Worm (Caenorhabditis elegans) whole organism, late embryonic: ENCODE measurements around the gene faah-4.
A peak's percentile ranks its signal among the peaks of the same experiment; 100 is the strongest.

Experiments
- C38D4.7 ChIP-seq: fragments of 200-800 bp; sonication (Bioruptor generic); optimal IDR thresholded peaks from 2 replicates; lab custom pipeline; 2018; ENCODE audit warnings: mild to moderate bottlenecking, missing genetic modification characterization, moderate library complexity, missing compliant biosample characterization
- F13H6.1 ChIP-seq: sonication (generic microtip); optimal IDR thresholded peaks from 2 replicates; lab custom pipeline; 2016; ENCODE audit warnings: missing genetic modification characterization, missing compliant biosample characterization
- K02D7.2 ChIP-seq: sonication (generic microtip); optimal IDR thresholded peaks from 2 replicates; lab custom pipeline; 2017; ENCODE audit warnings: mild to moderate bottlenecking, missing genetic modification characterization, missing compliant biosample characterization
- Y22D7AL.16 ChIP-seq: sonication (generic microtip); optimal IDR thresholded peaks from 2 replicates; lab custom pipeline; 2016; ENCODE audit warnings: missing genetic modification characterization, missing compliant biosample characterization
- ahr-1 ChIP-seq: sonication (generic microtip); optimal IDR thresholded peaks from 2 replicates; lab custom pipeline; 2016; ENCODE audit warnings: missing genetic modification characterization, missing compliant biosample characterization
- ama-1 ChIP-seq: fragments of 150-350 bp; optimal IDR thresholded peaks from 2 replicates; lab custom pipeline; 2014
- ceh-14 ChIP-seq: sonication (generic microtip); optimal IDR thresholded peaks from 2 replicates; lab custom pipeline; 2016; ENCODE audit warnings: missing genotype, missing genetic modification characterization, missing compliant biosample characterization
- ceh-18 ChIP-seq: sonication (generic microtip); optimal IDR thresholded peaks from 2 replicates; lab custom pipeline; 2016; ENCODE audit warnings: missing genetic modification characterization, missing compliant biosample characterization
- ceh-19 ChIP-seq: fragments of 200-800 bp; sonication (Bioruptor generic); optimal IDR thresholded peaks from 2 replicates; lab custom pipeline; 2018; ENCODE audit warnings: mild to moderate bottlenecking, missing genetic modification characterization, missing compliant biosample characterization
- ceh-2 ChIP-seq: sonication (generic microtip); optimal IDR thresholded peaks from 2 replicates; lab custom pipeline; 2016; ENCODE audit warnings: missing genotype, missing genetic modification characterization, missing compliant biosample characterization
- ceh-30 ChIP-seq: fragments of 150-350 bp; optimal IDR thresholded peaks from 2 replicates; lab custom pipeline; 2014; ENCODE audit warnings: missing biosample characterization, missing genetic modification characterization
- ceh-34 ChIP-seq: sonication (generic microtip); optimal IDR thresholded peaks from 2 replicates; lab custom pipeline; 2016; ENCODE audit warnings: mild to moderate bottlenecking, missing genetic modification characterization, missing compliant biosample characterization
- ceh-48 ChIP-seq: sonication (generic microtip); optimal IDR thresholded peaks from 2 replicates; lab custom pipeline; 2016; ENCODE audit warnings: missing genetic modification characterization, inconsistent platforms, missing compliant biosample characterization
- che-1 ChIP-seq: sonication (generic microtip); optimal IDR thresholded peaks from 2 replicates; lab custom pipeline; 2016; ENCODE audit warnings: mild to moderate bottlenecking, missing genetic modification characterization, missing compliant biosample characterization
- dve-1 ChIP-seq: sonication (generic microtip); optimal IDR thresholded peaks from 2 replicates; lab custom pipeline; 2017; ENCODE audit warnings: antibody characterized with exemption, mild to moderate bottlenecking, missing genetic modification characterization, missing compliant biosample characterization
- elt-2 ChIP-seq: sonication (generic microtip); optimal IDR thresholded peaks from 2 replicates; lab custom pipeline; 2016; ENCODE audit warnings: missing genetic modification reagents, missing genetic modification characterization, missing compliant biosample characterization
- eyg-1 ChIP-seq: sonication (generic microtip); optimal IDR thresholded peaks from 2 replicates; lab custom pipeline; 2016; ENCODE audit warnings: missing genotype, missing genetic modification characterization, missing compliant biosample characterization
- fax-1 ChIP-seq: sonication (generic microtip); optimal IDR thresholded peaks from 2 replicates; lab custom pipeline; 2016; ENCODE audit warnings: missing genotype, missing genetic modification characterization, missing compliant biosample characterization
- fkh-10 ChIP-seq: fragments of 150-350 bp; optimal IDR thresholded peaks from 2 replicates; lab custom pipeline; 2014; ENCODE audit warnings: missing biosample characterization, missing genetic modification reagents, missing genetic modification characterization
- gmeb-2 ChIP-seq: sonication (generic microtip); optimal IDR thresholded peaks from 2 replicates; lab custom pipeline; 2016; ENCODE audit warnings: missing genetic modification characterization, inconsistent platforms, missing compliant biosample characterization
- hlh-13 ChIP-seq: fragments of 200-800 bp; sonication (Bioruptor generic); optimal IDR thresholded peaks from 2 replicates; lab custom pipeline; 2018; ENCODE audit warnings: mild to moderate bottlenecking, missing genetic modification characterization, missing compliant biosample characterization
- hlh-15 ChIP-seq: sonication (generic microtip); optimal IDR thresholded peaks from 2 replicates; lab custom pipeline; 2016; ENCODE audit warnings: missing genetic modification characterization, missing compliant biosample characterization
- hlh-30 ChIP-seq: sonication (generic microtip); optimal IDR thresholded peaks from 2 replicates; lab custom pipeline; 2017; ENCODE audit warnings: antibody characterized with exemption, missing genetic modification characterization, missing compliant biosample characterization; ENCODE audit not compliant: insufficient read depth
- hlh-6 ChIP-seq: sonication (generic microtip); optimal IDR thresholded peaks from 2 replicates; lab custom pipeline; 2016; ENCODE audit warnings: missing genotype, missing genetic modification characterization, missing compliant biosample characterization
- hlh-8 ChIP-seq: sonication (generic microtip); optimal IDR thresholded peaks from 2 replicates; lab custom pipeline; 2016; ENCODE audit warnings: missing genotype, missing genetic modification characterization, missing compliant biosample characterization
- lin-11 ChIP-seq: fragments of 200-800 bp; sonication (Bioruptor generic); optimal IDR thresholded peaks from 2 replicates; lab custom pipeline; 2018; ENCODE audit warnings: mild to moderate bottlenecking, missing genetic modification characterization, missing compliant biosample characterization
- madf-2 ChIP-seq: sonication (generic microtip); optimal IDR thresholded peaks from 2 replicates; lab custom pipeline; 2017; ENCODE audit warnings: missing genetic modification characterization, missing compliant biosample characterization
- mec-3 ChIP-seq: sonication (generic microtip); optimal IDR thresholded peaks from 2 replicates; lab custom pipeline; 2016; ENCODE audit warnings: borderline replicate concordance, missing genetic modification characterization, missing compliant biosample characterization
- nfya-1 ChIP-seq: sonication (generic microtip); optimal IDR thresholded peaks from 2 replicates; lab custom pipeline; 2017; ENCODE audit warnings: missing genetic modification characterization, mild to moderate bottlenecking, missing compliant biosample characterization, antibody characterized with exemption, moderate library complexity
- nhr-11 ChIP-seq: fragments of 150-350 bp; optimal IDR thresholded peaks from 2 replicates; lab custom pipeline; 2014; ENCODE audit warnings: missing biosample characterization, missing genetic modification characterization
- nhr-232 ChIP-seq: sonication (generic microtip); optimal IDR thresholded peaks from 2 replicates; lab custom pipeline; 2016; ENCODE audit warnings: missing genetic modification characterization, missing compliant biosample characterization
- npax-4 ChIP-seq: sonication (generic microtip); optimal IDR thresholded peaks from 2 replicates; lab custom pipeline; 2016; ENCODE audit warnings: missing genetic modification characterization, missing compliant biosample characterization
- pag-3 ChIP-seq: sonication (generic microtip); optimal IDR thresholded peaks from 2 replicates; lab custom pipeline; 2016; ENCODE audit warnings: missing compliant biosample characterization, missing genetic modification characterization, borderline replicate concordance
- pax-1 ChIP-seq: fragments of 150-350 bp; optimal IDR thresholded peaks from 2 replicates; lab custom pipeline; 2014; ENCODE audit warnings: missing biosample characterization, missing genetic modification characterization
- ref-2 ChIP-seq: sonication (generic microtip); optimal IDR thresholded peaks from 2 replicates; lab custom pipeline; 2016; ENCODE audit warnings: missing genetic modification characterization, missing compliant biosample characterization
- rnt-1 ChIP-seq: sonication (generic microtip); optimal IDR thresholded peaks from 2 replicates; lab custom pipeline; 2016; ENCODE audit warnings: missing genetic modification characterization, missing compliant biosample characterization
- sdc-2 ChIP-seq: sonication (generic microtip); optimal IDR thresholded peaks from 2 replicates; lab custom pipeline; 2016; ENCODE audit warnings: missing genotype, missing genetic modification characterization, missing compliant biosample characterization
- sox-2 ChIP-seq: fragments of 200-800 bp; sonication (Bioruptor generic); IDR thresholded peaks from 2 replicates; pipeline ENCODE4 v1.3.6; 2022; ENCODE audit warnings: missing genetic modification reagents, missing genetic modification characterization, missing compliant biosample characterization
- tbx-2 ChIP-seq: sonication (generic microtip); optimal IDR thresholded peaks from 2 replicates; lab custom pipeline; 2016; ENCODE audit warnings: missing genetic modification characterization, missing compliant biosample characterization
- tbx-7 ChIP-seq: sonication (generic microtip); optimal IDR thresholded peaks from 2 replicates; lab custom pipeline; 2016; ENCODE audit warnings: missing genotype, missing genetic modification characterization, missing compliant biosample characterization
- unc-42 ChIP-seq: sonication (generic microtip); optimal IDR thresholded peaks from 2 replicates; lab custom pipeline; 2016; ENCODE audit warnings: missing genotype, missing genetic modification characterization, missing compliant biosample characterization
- unc-55 ChIP-seq: sonication (generic microtip); optimal IDR thresholded peaks from 2 replicates; lab custom pipeline; 2017; ENCODE audit warnings: missing biosample characterization, missing genetic modification reagents, missing genetic modification characterization
- unc-86 ChIP-seq: sonication (generic microtip); optimal IDR thresholded peaks from 2 replicates; lab custom pipeline; 2016; ENCODE audit warnings: missing genetic modification characterization, missing compliant biosample characterization
- zip-5 ChIP-seq: sonication (generic microtip); optimal IDR thresholded peaks from 2 replicates; lab custom pipeline; 2016; ENCODE audit warnings: missing genetic modification characterization, missing compliant biosample characterization
- ztf-16 ChIP-seq: sonication (generic microtip); optimal IDR thresholded peaks from 2 replicates; lab custom pipeline; 2017; ENCODE audit warnings: missing genetic modification characterization, missing compliant biosample characterization

Gene faah-4

DNA sequence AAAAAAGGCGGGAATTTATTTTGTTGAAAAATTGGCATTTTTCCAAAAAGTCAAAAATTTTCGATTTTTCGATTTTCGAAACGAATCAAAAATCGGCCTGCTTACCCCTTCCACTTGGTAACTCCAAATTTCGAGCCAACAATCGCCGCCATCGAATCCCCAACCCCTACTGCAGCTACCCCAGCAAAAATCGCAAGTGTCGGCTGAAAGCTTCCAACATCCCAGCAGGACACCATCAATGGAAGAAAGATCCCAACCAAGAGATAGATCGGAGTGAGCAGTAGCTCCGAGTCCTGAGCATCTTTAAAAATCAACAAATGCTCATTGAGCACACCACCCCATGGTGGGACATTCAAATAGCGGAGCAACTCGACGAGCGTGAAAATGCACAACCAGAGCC is 21.2 kb upstream of the faah-4 start:
- TF ChIP-seq Y22D7AL.16 (tag; lab: Kevin White, UChicago) (no peak), nhr-232 (tag; lab: Kevin White, UChicago) (no peak), madf-2 (tag; lab: Kevin White, UChicago) (no peak), fkh-10 (GFP tag; lab: Kevin White, UChicago) (no peak), nfya-1 (no peak), unc-86 (tag; lab: Kevin White, UChicago) (no peak), zip-5 (tag; lab: Kevin White, UChicago) (no peak), ama-1 (lab: Kevin White, UChicago) (no peak), eyg-1 (tag; lab: Kevin White, UChicago) (no peak), ceh-2 (tag; lab: Kevin White, UChicago) (no peak), pax-1 (tag; lab: Kevin White, UChicago) (no peak), npax-4 (tag; lab: Kevin White, UChicago) (no peak), mec-3 (tag; lab: Kevin White, UChicago) (no peak), hlh-15 (tag; lab: Kevin White, UChicago) (no peak), tbx-7 (tag; lab: Kevin White, UChicago) (no peak), sox-2 (no peak), pag-3 (tag; lab: Kevin White, UChicago) (no peak), che-1 (tag; lab: Kevin White, UChicago) (no peak), fax-1 (tag; lab: Kevin White, UChicago) (no peak), ceh-19 (GFP tag; lab: Kevin White, UChicago) (no peak)

ce11 chrIII:11923586-11923985 is 13.9 kb upstream of the faah-4 start, which contains the start of gene nft-1:
TSS of gene nft-1 (plus strand) at chrIII:11923886.
- no peak for TF ChIP-seq hlh-8 (tag; lab: Kevin White, UChicago)
- TF ChIP-seq madf-2 (tag; lab: Kevin White, UChicago): no peak
- no peak for TF ChIP-seq F13H6.1
- no peak for TF ChIP-seq C38D4.7
- TF ChIP-seq tbx-2: no peak
- TF ChIP-seq ref-2 (tag; lab: Kevin White, UChicago): no peak
- no peak for TF ChIP-seq hlh-30
- TF ChIP-seq lin-11: no peak
- no peak for TF ChIP-seq sdc-2 (tag; lab: Kevin White, UChicago)
- TF ChIP-seq gmeb-2 (tag; lab: Kevin White, UChicago): no peak
- no peak for TF ChIP-seq ceh-14 (tag; lab: Kevin White, UChicago)
- TF ChIP-seq hlh-6 (tag; lab: Kevin White, UChicago): no peak
- TF ChIP-seq Y22D7AL.16 (tag; lab: Kevin White, UChicago): no peak
- TF ChIP-seq dve-1 (tag; lab: Kevin White, UChicago): no peak
- TF ChIP-seq ceh-18: no peak
- TF ChIP-seq, all 69 proteins: peak for 0

ce11 chrIII:11921658-11922098 is 12.0 kb upstream of the faah-4 start, which contains the start of gene Y56A3A.22:
TSS of gene Y56A3A.22 (plus strand) at chrIII:11921692.
- TF ChIP-seq eyg-1 (tag; lab: Kevin White, UChicago) (no peak), zip-5 (tag; lab: Kevin White, UChicago) (no peak), ama-1 (lab: Kevin White, UChicago) (peak; percentile 72), ceh-2 (tag; lab: Kevin White, UChicago) (no peak), ceh-19 (GFP tag; lab: Kevin White, UChicago) (no peak), fax-1 (tag; lab: Kevin White, UChicago) (no peak), fkh-10 (GFP tag; lab: Kevin White, UChicago) (no peak), ceh-14 (tag; lab: Kevin White, UChicago) (no peak), rnt-1 (tag; lab: Kevin White, UChicago) (no peak)

- TF ChIP-seq nfya-1 (peak; percentile 36), nhr-11 (tag; lab: Kevin White, UChicago) (no peak), ztf-16 (tag; lab: Kevin White, UChicago) (no peak), ceh-48 (tag; lab: Kevin White, UChicago) (no peak), unc-86 (tag; lab: Kevin White, UChicago) (no peak), unc-55 (GFP tag; lab: Kevin White, UChicago) (peak; percentile 12), sdc-2 (tag; lab: Kevin White, UChicago) (no peak), unc-42 (no peak), ceh-2 (tag; lab: Kevin White, UChicago) (no peak), lin-11 (no peak), gmeb-2 (tag; lab: Kevin White, UChicago) (no peak), ceh-30 (peak; percentile 24), Y22D7AL.16 (tag; lab: Kevin White, UChicago) (no peak), elt-2 (tag; lab: Kevin White, UChicago) (peak; percentile 12), rnt-1 (tag; lab: Kevin White, UChicago) (no peak), npax-4 (tag; lab: Kevin White, UChicago) (no peak), hlh-30 (no peak), hlh-8 (tag; lab: Kevin White, UChicago) (no peak), hlh-13 (GFP tag; lab: Kevin White, UChicago) (no peak), ahr-1 (no peak), K02D7.2 (tag; lab: Kevin White, UChicago) (no peak), ceh-34 (tag; lab: Kevin White, UChicago) (no peak)
Observed at ce11 chrIII:11920187-11920785, 10.6 kb upstream of the faah-4 start, which contains the start of the genes ccf-1 and trap-4. TSS of gene ccf-1 (minus strand) at chrIII:11920237. TSS of gene trap-4 (plus strand) at chrIII:11920735.
